Worm (Caenorhabditis elegans) whole organism, midembryonic: Measurements from ENCODE around the gene inx-7.

ENCODE experiments used
- T22C8.4 ChIP-seq: fragments of 200-800 bp; sonication (Bioruptor generic); IDR thresholded peaks from 2 replicates; pipeline ENCODE4 v1.3.6; 2022; ENCODE audit warnings: missing genetic modification characterization, missing compliant biosample characterization
- cog-1 ChIP-seq: sonication (generic microtip); optimal IDR thresholded peaks from 2 replicates; lab custom pipeline; 2016; ENCODE audit warnings: missing genetic modification characterization, missing compliant biosample characterization
- flt-1 ChIP-seq: fragments of 200-800 bp; sonication (Bioruptor generic); IDR thresholded peaks from 2 replicates; pipeline ENCODE4 v1.3.6; 2022; ENCODE audit warnings: missing genetic modification characterization, missing compliant biosample characterization
- klf-2 ChIP-seq: fragments of 200-800 bp; sonication (Bioruptor generic); conservative IDR thresholded peaks from 2 replicates; pipeline ENCODE4 v1.3.6; 2022; ENCODE audit warnings: missing genetic modification reagents, missing genetic modification characterization, missing compliant biosample characterization
- med-1 ChIP-seq: sonication (generic microtip); optimal IDR thresholded peaks from 2 replicates; lab custom pipeline; 2017; ENCODE audit warnings: missing genetic modification characterization, mild to moderate bottlenecking, missing compliant biosample characterization, antibody characterized with exemption, missing genetic modification reagents; ENCODE audit not compliant: insufficient read depth
- ref-1 ChIP-seq: fragments of 200-800 bp; sonication (Bioruptor generic); conservative IDR thresholded peaks from 2 replicates; pipeline ENCODE4 v1.3.6; 2022; ENCODE audit warnings: missing genetic modification reagents, missing genetic modification characterization, missing compliant biosample characterization
- tab-1 ChIP-seq: fragments of 200-800 bp; sonication (Bioruptor generic); IDR thresholded peaks from 2 replicates; pipeline ENCODE4 v1.3.6; 2022; ENCODE audit warnings: missing genetic modification characterization, missing compliant biosample characterization
- ztf-23 ChIP-seq: fragments of 200-800 bp; sonication (Bioruptor generic); IDR thresholded peaks from 2 replicates; pipeline ENCODE4 v1.3.6; 2022; ENCODE audit warnings: missing genetic modification reagents, missing genetic modification characterization, missing compliant biosample characterization
- ztf-29 ChIP-seq: fragments of 200-800 bp; sonication (Bioruptor generic); IDR thresholded peaks from 2 replicates; pipeline ENCODE4 v1.3.6; 2022; ENCODE audit warnings: missing genetic modification reagents, missing genetic modification characterization, missing compliant biosample characterization

inx-7 gene

ce11 chrIV:5946602-5947444 lies at the start of gene inx-7:
inx-7 (minus strand) TSS chrIV:5946638.
- no peak for TF ChIP-seq T22C8.4 (GFP tag; lab: Robert Waterston, UW)
- TF ChIP-seq cog-1 (tag; lab: Kevin White, UChicago) = no peak
- TF ChIP-seq ztf-29 (GFP tag; lab: Robert Waterston, UW) = no peak
- no peak for TF ChIP-seq klf-2 (GFP tag; lab: Robert Waterston, UW)
- TF ChIP-seq tab-1 = no peak
- TF ChIP-seq med-1 (GFP tag; lab: Kevin White, UChicago) = no peak
- no peak for TF ChIP-seq ref-1 (GFP tag; lab: Robert Waterston, UW)
- TF ChIP-seq ztf-23 = no peak

ce11 chrIV:5990503-5990902 lies 44.1 kb upstream of the inx-7 start:
- no peak for TF ChIP-seq ztf-23
- TF ChIP-seq flt-1 (GFP tag; lab: Robert Waterston, UW) = no peak
- no peak for TF ChIP-seq klf-2 (GFP tag; lab: Robert Waterston, UW)
- TF ChIP-seq tab-1 = no peak
- TF ChIP-seq cog-1 (tag; lab: Kevin White, UChicago) = no peak
- no peak for TF ChIP-seq med-1 (GFP tag; lab: Kevin White, UChicago)
- TF ChIP-seq T22C8.4 (GFP tag; lab: Robert Waterston, UW) = no peak
- TF ChIP-seq ztf-29 (GFP tag; lab: Robert Waterston, UW) = no peak
- TF ChIP-seq ref-1 (GFP tag; lab: Robert Waterston, UW) = no peak

ce11 chrIV:5986829-5987228 lies 40.4 kb upstream of the inx-7 start:
- no peak for TF ChIP-seq ztf-23
- TF ChIP-seq ztf-29 (GFP tag; lab: Robert Waterston, UW) = no peak
- TF ChIP-seq med-1 (GFP tag; lab: Kevin White, UChicago) = no peak
- no peak for TF ChIP-seq T22C8.4 (GFP tag; lab: Robert Waterston, UW)
- TF ChIP-seq klf-2 (GFP tag; lab: Robert Waterston, UW) = no peak
- TF ChIP-seq flt-1 (GFP tag; lab: Robert Waterston, UW) = no peak
- no peak for TF ChIP-seq ref-1 (GFP tag; lab: Robert Waterston, UW)
- TF ChIP-seq cog-1 (tag; lab: Kevin White, UChicago) = no peak
- no peak for TF ChIP-seq tab-1

- TF ChIP-seq ztf-29 (GFP tag; lab: Robert Waterston, UW) = no peak
- no peak for TF ChIP-seq ref-1 (GFP tag; lab: Robert Waterston, UW)
These were observed 39.4 kb upstream of the inx-7 start for ce11 chrIV:5985823-5986222.

ce11 chrIV:5985422-5985821 lies 39.0 kb upstream of the inx-7 start:
- TF ChIP-seq cog-1 (tag; lab: Kevin White, UChicago) = no peak
- no peak for TF ChIP-seq ztf-23
- TF ChIP-seq tab-1 = no peak
- no peak for TF ChIP-seq ref-1 (GFP tag; lab: Robert Waterston, UW)
- no peak for TF ChIP-seq T22C8.4 (GFP tag; lab: Robert Waterston, UW)
- no peak for TF ChIP-seq flt-1 (GFP tag; lab: Robert Waterston, UW)
- TF ChIP-seq med-1 (GFP tag; lab: Kevin White, UChicago) = no peak

- no peak for TF ChIP-seq tab-1
- no peak for TF ChIP-seq klf-2 (GFP tag; lab: Robert Waterston, UW)
- TF ChIP-seq ztf-23 = no peak
- no peak for TF ChIP-seq ref-1 (GFP tag; lab: Robert Waterston, UW)
These were observed 36.8 kb upstream of the inx-7 start for ce11 chrIV:5983191-5983590.

- TF ChIP-seq flt-1 (GFP tag; lab: Robert Waterston, UW) (no peak), tab-1 (no peak), med-1 (GFP tag; lab: Kevin White, UChicago) (no peak), ztf-29 (GFP tag; lab: Robert Waterston, UW) (no peak), cog-1 (tag; lab: Kevin White, UChicago) (no peak)
These were observed 33.4 kb upstream of the inx-7 start for ce11 chrIV:5979818-5980217.

ce11 chrIV:5977276-5977675 lies 30.8 kb upstream of the inx-7 start:
- TF ChIP-seq med-1 (GFP tag; lab: Kevin White, UChicago) (no peak), tab-1 (no peak)

ce11 chrIV:5975202-5975601 lies 28.8 kb upstream of the inx-7 start, which contains the start of gene unc-44:
unc-44 (plus strand) TSS chrIV:5975557.
- TF ChIP-seq med-1 (GFP tag; lab: Kevin White, UChicago) (no peak), ztf-29 (GFP tag; lab: Robert Waterston, UW) (no peak), klf-2 (GFP tag; lab: Robert Waterston, UW) (no peak), tab-1 (no peak), ztf-23 (no peak), ref-1 (GFP tag; lab: Robert Waterston, UW) (no peak), flt-1 (GFP tag; lab: Robert Waterston, UW) (no peak), T22C8.4 (GFP tag; lab: Robert Waterston, UW) (no peak), cog-1 (tag; lab: Kevin White, UChicago) (no peak)

- TF ChIP-seq cog-1 (tag; lab: Kevin White, UChicago) = peak; percentile 56
- TF ChIP-seq klf-2 (GFP tag; lab: Robert Waterston, UW) = no peak
- TF ChIP-seq ztf-29 (GFP tag; lab: Robert Waterston, UW) = no peak
- no peak for TF ChIP-seq med-1 (GFP tag; lab: Kevin White, UChicago)
- TF ChIP-seq ztf-23 = no peak
- TF ChIP-seq tab-1 = no peak; the same call in 1 of the 2 replicates
- TF ChIP-seq ref-1 (GFP tag; lab: Robert Waterston, UW) = no peak
- TF ChIP-seq flt-1 (GFP tag; lab: Robert Waterston, UW) = peak; percentile 59; the same call in 1 of the 2 replicates
- no peak for TF ChIP-seq T22C8.4 (GFP tag; lab: Robert Waterston, UW)
These were observed 27.6 kb upstream of the inx-7 start for ce11 chrIV:5973947-5974495.
